Worm (Caenorhabditis elegans) whole organism, L4 larva: ENCODE results near the gene C05E4.15.

Experiments used
- Y105C5A.15 ChIP-seq: fragments of 200-800 bp; sonication (Bioruptor generic); IDR thresholded peaks from 2 replicates; pipeline ENCODE4 v1.3.6; 2022; ENCODE audit warnings: missing genetic modification characterization, missing compliant biosample characterization
- jun-1 ChIP-seq: fragments of 150-350 bp; optimal IDR thresholded peaks from 2 replicates; lab custom pipeline; 2014; ENCODE audit warnings: missing biosample characterization, missing genetic modification reagents, missing genetic modification characterization
- lin-13 ChIP-seq: fragments of 150-350 bp; optimal IDR thresholded peaks from 2 replicates; lab custom pipeline; 2014; ENCODE audit warnings: missing biosample characterization, missing genetic modification reagents, missing genetic modification characterization

DNA sequence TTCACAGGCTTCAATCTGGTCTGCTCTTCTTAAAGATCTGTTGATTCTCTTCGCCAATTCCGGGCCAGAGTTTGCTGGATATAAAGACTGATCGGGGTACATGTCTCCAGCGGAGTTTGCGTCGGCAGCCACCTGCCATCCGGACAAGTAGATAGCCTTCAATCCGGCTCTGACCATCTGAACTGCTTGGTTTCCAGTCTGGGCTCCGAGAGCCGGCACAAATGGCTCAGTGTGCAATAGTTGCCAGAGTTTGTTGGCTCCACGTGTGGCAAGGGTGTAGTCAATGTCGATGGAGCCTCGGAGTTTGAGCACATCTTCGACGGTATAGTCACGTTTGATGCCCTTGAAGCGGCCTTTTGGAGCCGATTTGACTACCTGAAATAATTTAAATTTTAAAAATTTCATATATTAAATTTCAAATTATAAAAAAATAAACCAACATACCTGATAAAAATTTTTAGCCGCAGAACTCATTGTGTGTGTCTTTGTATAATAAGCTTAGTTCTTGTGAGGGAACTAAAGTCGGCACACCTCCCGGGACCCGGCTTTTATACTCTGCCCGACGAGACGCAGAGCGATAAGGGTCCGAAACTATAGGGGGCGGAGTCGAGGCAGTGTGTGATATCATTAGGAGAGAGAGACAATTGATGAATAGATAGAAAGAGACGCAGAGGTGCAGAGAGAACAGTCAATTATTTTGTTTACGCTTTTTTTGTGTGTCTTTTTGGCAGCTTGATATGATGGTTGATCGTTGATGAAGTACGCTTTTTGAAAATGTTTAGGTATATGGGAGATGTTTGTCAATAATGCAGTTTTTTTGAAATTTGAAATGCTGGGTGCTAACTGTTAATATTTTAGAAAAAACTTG is 33.4 kb downstream of the C05E4.15 start, which contains the start of the genes icl-1 and srh-2:
- no peak for TF ChIP-seq Y105C5A.15 (GFP tag; lab: Robert Waterston, UW)
- no peak for TF ChIP-seq lin-13 (GFP tag; lab: Kevin White, UChicago)
- TF ChIP-seq jun-1 (tag; lab: Kevin White, UChicago): no peak
